Worm (Caenorhabditis elegans) whole organism, mixed stage, embryonic: Measurements from ENCODE around the gene F21C10.9.

Experiments used
- M03D4.4 ChIP-seq: sonication (generic microtip); optimal IDR thresholded peaks from 2 replicates; lab custom pipeline; 2017; ENCODE audit warnings: mild to moderate bottlenecking, missing genetic modification characterization, missing compliant biosample characterization
- bed-3 ChIP-seq: fragments of 200-800 bp; sonication (Bioruptor generic); optimal IDR thresholded peaks from 3 replicates; lab custom pipeline; 2018; ENCODE audit warnings: mild to moderate bottlenecking, missing genetic modification characterization, moderate library complexity, missing compliant biosample characterization
- blmp-1 ChIP-seq: fragments of 150-350 bp; optimal IDR thresholded peaks from 2 replicates; lab custom pipeline; 2014; ENCODE audit warnings: missing biosample characterization, missing genetic modification characterization
- ceh-43 ChIP-seq: fragments of 200-800 bp; sonication (Bioruptor generic); optimal IDR thresholded peaks from 2 replicates; lab custom pipeline; 2018; ENCODE audit warnings: mild to moderate bottlenecking, missing genetic modification characterization, moderate library complexity, missing compliant biosample characterization
- ces-1 ChIP-seq: fragments of 150-350 bp; optimal IDR thresholded peaks from 2 replicates; lab custom pipeline; 2014; ENCODE audit warnings: missing biosample characterization, missing genetic modification reagents, missing genetic modification characterization
- cnd-1 ChIP-seq: fragments of 200-800 bp; sonication (Bioruptor generic); optimal IDR thresholded peaks from 2 replicates; lab custom pipeline; 2018; ENCODE audit warnings: mild to moderate bottlenecking, missing genetic modification characterization, missing compliant biosample characterization
- drap-1 ChIP-seq: fragments of 200-800 bp; sonication (Bioruptor generic); optimal IDR thresholded peaks from 3 replicates; lab custom pipeline; 2018; ENCODE audit warnings: mild to moderate bottlenecking, missing genetic modification characterization, missing compliant biosample characterization
- elt-1 ChIP-seq: sonication (generic microtip); optimal IDR thresholded peaks from 2 replicates; lab custom pipeline; 2017; ENCODE audit warnings: missing genetic modification characterization, mild to moderate bottlenecking, missing compliant biosample characterization, antibody characterized with exemption, moderate library complexity, borderline replicate concordance; ENCODE audit not compliant: insufficient read depth
- elt-3 ChIP-seq: fragments of 150-350 bp; optimal IDR thresholded peaks from 2 replicates; lab custom pipeline; 2014; ENCODE audit warnings: missing biosample characterization, missing genetic modification characterization
- flh-1 ChIP-seq: fragments of 200-800 bp; sonication (Bioruptor generic); optimal IDR thresholded peaks from 2 replicates; lab custom pipeline; 2018; ENCODE audit warnings: mild to moderate bottlenecking, missing genetic modification characterization, moderate library complexity, missing compliant biosample characterization
- hlh-1 ChIP-seq: fragments of 150-350 bp; optimal IDR thresholded peaks from 2 replicates; lab custom pipeline; 2014; ENCODE audit warnings: missing biosample characterization, missing genetic modification reagents, missing genetic modification characterization
- lin-13 ChIP-seq: fragments of 150-350 bp; optimal IDR thresholded peaks from 2 replicates; lab custom pipeline; 2014; ENCODE audit warnings: missing biosample characterization, missing genetic modification characterization
- lsy-2 ChIP-seq: fragments of 150-350 bp; optimal IDR thresholded peaks from 2 replicates; lab custom pipeline; 2014; ENCODE audit warnings: missing biosample characterization, missing genetic modification characterization
- mab-5 ChIP-seq: fragments of 150-350 bp; optimal IDR thresholded peaks from 2 replicates; lab custom pipeline; 2014; ENCODE audit warnings: missing biosample characterization, missing genetic modification characterization
- mep-1 ChIP-seq: fragments of 150-350 bp; optimal IDR thresholded peaks from 2 replicates; lab custom pipeline; 2017; ENCODE audit warnings: missing biosample characterization, missing genetic modification reagents, missing genetic modification characterization, inconsistent platforms
- mls-2 ChIP-seq: sonication (generic microtip); optimal IDR thresholded peaks from 2 replicates; lab custom pipeline; 2016; ENCODE audit warnings: mild to moderate bottlenecking, missing genetic modification characterization, moderate library complexity, missing compliant biosample characterization
- nhr-12 ChIP-seq: fragments of 150-350 bp; optimal IDR thresholded peaks from 2 replicates; lab custom pipeline; 2014; ENCODE audit warnings: missing biosample characterization, missing genetic modification characterization
- nhr-2 ChIP-seq: fragments of 150-350 bp; optimal IDR thresholded peaks from 2 replicates; lab custom pipeline; 2014; ENCODE audit warnings: missing biosample characterization, missing genetic modification characterization
- nhr-28 ChIP-seq: fragments of 150-350 bp; optimal IDR thresholded peaks from 2 replicates; lab custom pipeline; 2014; ENCODE audit warnings: missing biosample characterization, missing genetic modification characterization
- nhr-76 ChIP-seq: sonication (generic microtip); optimal IDR thresholded peaks from 2 replicates; lab custom pipeline; 2017; ENCODE audit warnings: missing biosample characterization, missing genetic modification characterization
- pha-4 ChIP-seq: fragments of 150-350 bp; optimal IDR thresholded peaks from 2 replicates; lab custom pipeline; 2018; ENCODE audit warnings: missing biosample characterization, missing genetic modification reagents, missing genetic modification characterization
- snpc-4 ChIP-seq: fragments of 150-350 bp; optimal IDR thresholded peaks from 2 replicates; lab custom pipeline; 2014; ENCODE audit warnings: missing biosample characterization, missing genetic modification characterization
- sptf-1 ChIP-seq: sonication (generic microtip); optimal IDR thresholded peaks from 2 replicates; lab custom pipeline; 2017; ENCODE audit warnings: mild to moderate bottlenecking, missing genetic modification characterization, moderate library complexity, missing compliant biosample characterization
- tbx-8 ChIP-seq: fragments of 200-800 bp; sonication (Bioruptor generic); optimal IDR thresholded peaks from 2 replicates; lab custom pipeline; 2018; ENCODE audit warnings: mild to moderate bottlenecking, missing genetic modification characterization, moderate library complexity, missing compliant biosample characterization
- unc-120 ChIP-seq: sonication (generic microtip); optimal IDR thresholded peaks from 2 replicates; lab custom pipeline; 2017; ENCODE audit warnings: missing genetic modification characterization, missing compliant biosample characterization; ENCODE audit not compliant: poor library complexity, severe bottlenecking
- unc-39 ChIP-seq: fragments of 150-350 bp; optimal IDR thresholded peaks from 2 replicates; lab custom pipeline; 2014; ENCODE audit warnings: missing biosample characterization, missing genetic modification characterization
- unc-62 ChIP-seq: fragments of 150-350 bp; optimal IDR thresholded peaks from 2 replicates; lab custom pipeline; 2014; ENCODE audit warnings: missing biosample characterization, missing genetic modification reagents, missing genetic modification characterization
- zip-8 ChIP-seq: fragments of 150-350 bp; optimal IDR thresholded peaks from 2 replicates; lab custom pipeline; 2014; ENCODE audit warnings: missing biosample characterization, missing genetic modification characterization
- ztf-11 ChIP-seq: fragments of 150-350 bp; optimal IDR thresholded peaks from 2 replicates; lab custom pipeline; 2014; ENCODE audit warnings: missing biosample characterization, missing genetic modification characterization

The F21C10.9 gene

ce11 chrV:9125345-9125744 is 26.8 kb upstream of the F21C10.9 start, which contains the start of gene F21C10.5:
Gene F21C10.5 (plus strand): TSS chrV:9125645.
- TF ChIP-seq lsy-2 (tag; lab: Kevin White, UChicago) (no peak), ces-1 (GFP tag; lab: Kevin White, UChicago) (no peak), mep-1 (tag; lab: Kevin White, UChicago) (no peak), ztf-11 (no peak), mls-2 (tag; lab: Kevin White, UChicago) (no peak), zip-8 (tag; lab: Kevin White, UChicago) (no peak), nhr-76 (no peak), flh-1 (no peak), blmp-1 (no peak), ceh-43 (GFP tag; lab: Kevin White, UChicago) (no peak), elt-3 (tag; lab: Kevin White, UChicago) (no peak), hlh-1 (tag; lab: Kevin White, UChicago) (no peak), elt-1 (tag; lab: Kevin White, UChicago) (no peak), bed-3 (GFP tag; lab: Kevin White, UChicago) (no peak), nhr-12 (tag; lab: Kevin White, UChicago) (no peak), nhr-2 (tag; lab: Kevin White, UChicago) (no peak), unc-120 (tag; lab: Kevin White, UChicago) (no peak), tbx-8 (GFP tag; lab: Kevin White, UChicago) (no peak), unc-62 (no peak)

ce11 chrV:9124180-9124579 is 25.7 kb upstream of the F21C10.9 start, which contains the start of gene F21C10.6:
Gene F21C10.6 (plus strand): TSS chrV:9124480.
- no peak for TF ChIP-seq ceh-43 (GFP tag; lab: Kevin White, UChicago)

ce11 chrV:9123186-9123585 is 24.7 kb upstream of the F21C10.9 start, which contains the start of gene F21C10.11:
Gene F21C10.11 (plus strand): TSS chrV:9123486.
- TF ChIP-seq M03D4.4 (tag; lab: Kevin White, UChicago), result no peak
- TF ChIP-seq nhr-28 (tag; lab: Kevin White, UChicago), result no peak
- TF ChIP-seq elt-1 (tag; lab: Kevin White, UChicago), result no peak
- no peak for TF ChIP-seq cnd-1 (tag; lab: Kevin White, UChicago)
- TF ChIP-seq hlh-1 (tag; lab: Kevin White, UChicago), result no peak
- no peak for TF ChIP-seq pha-4 (tag; lab: Kevin White, UChicago)
- no peak for TF ChIP-seq ces-1 (GFP tag; lab: Kevin White, UChicago)
- no peak for TF ChIP-seq bed-3 (GFP tag; lab: Kevin White, UChicago)

ce11 chrV:9122004-9122403 is 23.5 kb upstream of the F21C10.9 start, which contains the start of gene F21C10.13:
Gene F21C10.13 (plus strand): TSS chrV:9122304.
- TF ChIP-seq lin-13 (tag; lab: Kevin White, UChicago) (no peak), bed-3 (GFP tag; lab: Kevin White, UChicago) (no peak), pha-4 (tag; lab: Kevin White, UChicago) (no peak), ces-1 (GFP tag; lab: Kevin White, UChicago) (no peak)

ce11 chrV:9112467-9112866 is 14.0 kb upstream of the F21C10.9 start, which contains the start of gene F21C10.7:
Gene F21C10.7 (plus strand): TSS chrV:9112767.
- TF ChIP-seq snpc-4 (tag; lab: Kevin White, UChicago) (no peak), elt-3 (tag; lab: Kevin White, UChicago) (no peak), mep-1 (tag; lab: Kevin White, UChicago) (no peak), mab-5 (tag; lab: Kevin White, UChicago) (no peak), flh-1 (no peak), drap-1 (GFP tag; lab: Kevin White, UChicago) (no peak), sptf-1 (tag; lab: Kevin White, UChicago) (no peak), unc-39 (tag; lab: Kevin White, UChicago) (no peak), cnd-1 (tag; lab: Kevin White, UChicago) (no peak), M03D4.4 (tag; lab: Kevin White, UChicago) (no peak), nhr-28 (tag; lab: Kevin White, UChicago) (no peak)

ce11 chrV:9111957-9112356 is 13.5 kb upstream of the F21C10.9 start:
- TF ChIP-seq hlh-1 (tag; lab: Kevin White, UChicago) (peak; percentile 43), flh-1 (no peak), unc-120 (tag; lab: Kevin White, UChicago) (peak; percentile 97)
